Worm (Caenorhabditis elegans) whole organism, L4/young adult: Measurements from ENCODE around the gene acox-3.

ENCODE experiments used
- W03F9.2 ChIP-seq: fragments of 150-350 bp; optimal IDR thresholded peaks from 2 replicates; lab custom pipeline; 2014; ENCODE audit warnings: missing biosample characterization, missing genetic modification characterization
- dao-5 ChIP-seq: sonication (generic microtip); optimal IDR thresholded peaks from 2 replicates; lab custom pipeline; 2016; ENCODE audit warnings: missing genotype, missing genetic modification characterization, moderate library complexity, missing compliant biosample characterization
- him-1 ChIP-seq: sonication (generic microtip); optimal IDR thresholded peaks from 2 replicates; lab custom pipeline; 2016; ENCODE audit warnings: missing genotype, missing genetic modification reagents, missing genetic modification characterization, missing compliant biosample characterization

DNA sequence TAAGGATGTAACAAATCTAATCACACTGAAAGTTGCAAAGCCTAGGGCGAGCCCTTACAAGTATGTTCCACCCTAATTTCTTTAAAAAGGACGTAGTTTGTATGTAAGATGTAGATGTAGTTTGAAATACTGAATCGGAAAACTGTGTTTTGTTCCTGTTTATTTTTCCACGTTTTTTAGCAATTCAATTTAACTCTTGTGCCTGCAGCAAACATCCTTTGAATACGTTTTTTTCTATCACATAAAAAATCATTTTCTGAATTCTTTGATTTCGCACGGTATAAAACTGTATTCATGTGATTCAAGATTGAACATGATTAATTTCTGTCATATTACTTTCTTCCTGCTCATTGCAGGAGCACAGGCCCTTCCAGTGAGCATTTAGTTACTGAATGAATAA lies 8.3 kb downstream of the acox-3 start, which contains the start of gene F58F9.9:
- TF ChIP-seq him-1 (tag; lab: Kevin White, UChicago), result no peak
- TF ChIP-seq dao-5, result no peak
- no peak for TF ChIP-seq W03F9.2
